Fruit fly (Drosophila melanogaster) whole organism, embryonic: ENCODE results near the gene CG15395.

Source experiments
- Bdp1 ChIP-seq: fragments of 200-800 bp; sonication (Bioruptor generic); optimal IDR thresholded peaks from 3 replicates; lab custom pipeline; 2016; ENCODE audit warnings: missing biosample characterization, missing genetic modification characterization
- CG10267 ChIP-seq: fragments of 200-800 bp; sonication (Bioruptor generic); optimal IDR thresholded peaks from 2 replicates; lab custom pipeline; 2018; ENCODE audit warnings: missing biosample characterization, mild to moderate bottlenecking, missing genetic modification characterization, moderate library complexity
- CG13287 ChIP-seq: fragments of 200-800 bp; sonication (Bioruptor generic); IDR thresholded peaks from 2 replicates; pipeline ENCODE4 v1.3.6; 2022; ENCODE audit warnings: missing biosample characterization, missing genetic modification characterization; ENCODE audit not compliant: partially characterized antibody
- CG15011 ChIP-seq: fragments of 200-800 bp; sonication (Bioruptor generic); optimal IDR thresholded peaks from 3 replicates; lab custom pipeline; 2018; ENCODE audit warnings: missing biosample characterization, mild to moderate bottlenecking, missing genetic modification characterization
- CG1529 ChIP-seq: fragments of 200-800 bp; sonication (Bioruptor generic); optimal IDR thresholded peaks from 3 replicates; lab custom pipeline; 2018; ENCODE audit warnings: missing biosample characterization, missing genetic modification characterization
- CG15479 ChIP-seq: fragments of 200-800 bp; sonication (Bioruptor generic); optimal IDR thresholded peaks from 3 replicates; lab custom pipeline; 2019; ENCODE audit warnings: missing biosample characterization, mild to moderate bottlenecking, missing genetic modification characterization, moderate library complexity
- CG17328 ChIP-seq: fragments of 200-800 bp; sonication (Bioruptor generic); IDR thresholded peaks from 2 replicates; pipeline ENCODE4 v1.3.6; 2022; ENCODE audit warnings: missing biosample characterization, missing genetic modification characterization
- CG42726 ChIP-seq: fragments of 200-800 bp; sonication (Bioruptor generic); IDR thresholded peaks from 2 replicates; pipeline ENCODE4 v1.3.6; 2022; ENCODE audit warnings: missing biosample characterization, missing genetic modification characterization; ENCODE audit not compliant: partially characterized antibody
- CG5245 ChIP-seq: fragments of 200-800 bp; sonication (Bioruptor generic); optimal IDR thresholded peaks from 3 replicates; lab custom pipeline; 2016; ENCODE audit warnings: missing biosample characterization, missing genetic modification characterization
- CG7987 ChIP-seq: fragments of 200-800 bp; sonication (Bioruptor generic); optimal IDR thresholded peaks from 2 replicates; lab custom pipeline; 2018; ENCODE audit warnings: missing biosample characterization, mild to moderate bottlenecking, missing genetic modification characterization, moderate library complexity
- Deaf1 ChIP-seq: fragments of 200-800 bp; optimal IDR thresholded peaks from 3 replicates; lab custom pipeline; 2019; ENCODE audit warnings: missing biosample characterization, mild to moderate bottlenecking, missing genetic modification characterization, moderate library complexity
- Dip2 ChIP-seq: fragments of 200-800 bp; sonication (Bioruptor generic); IDR thresholded peaks from 2 replicates; pipeline ENCODE4 v1.3.6; 2022; ENCODE audit warnings: missing biosample characterization, missing genetic modification characterization
- Fer3 ChIP-seq: fragments of 200-800 bp; sonication (Bioruptor generic); optimal IDR thresholded peaks from 2 replicates; lab custom pipeline; 2018; ENCODE audit warnings: missing biosample characterization, mild to moderate bottlenecking, missing genetic modification characterization, moderate library complexity
- Gsc ChIP-seq: fragments of 200-800 bp; sonication (Bioruptor generic); IDR thresholded peaks from 2 replicates; pipeline ENCODE4 v1.3.6; 2022; ENCODE audit warnings: missing biosample characterization, missing genetic modification characterization
- H15 ChIP-seq: fragments of 200-800 bp; sonication (Bioruptor generic); IDR thresholded peaks from 3 replicates; pipeline ENCODE4 v1.3.6; 2022; ENCODE audit warnings: missing biosample characterization, missing genetic modification characterization
- NFAT ChIP-seq: fragments of 200-800 bp; sonication (Bioruptor generic); IDR thresholded peaks from 2 replicates; pipeline ENCODE4 v1.3.6; 2022; ENCODE audit warnings: missing biosample characterization, missing genetic modification characterization
- Nf-YA ChIP-seq: fragments of 200-800 bp; sonication (Bioruptor generic); IDR thresholded peaks from 2 replicates; pipeline ENCODE4 v1.3.6; 2022; ENCODE audit warnings: missing biosample characterization, missing genetic modification characterization
- Nf-YC ChIP-seq: fragments of 200-800 bp; optimal IDR thresholded peaks from 3 replicates; lab custom pipeline; 2019; ENCODE audit warnings: missing biosample characterization, mild to moderate bottlenecking, missing genetic modification characterization, moderate library complexity
- Oaz ChIP-seq: fragments of 200-800 bp; sonication (Bioruptor generic); IDR thresholded peaks from 2 replicates; pipeline ENCODE4 v1.3.6; 2022; ENCODE audit warnings: missing biosample characterization, missing genetic modification characterization
- Ptx1 ChIP-seq: fragments of 200-800 bp; sonication (Bioruptor generic); IDR thresholded peaks from 2 replicates; pipeline ENCODE4 v1.3.6; 2022; ENCODE audit warnings: missing biosample characterization, missing genetic modification characterization
- Sry-δ ChIP-seq: fragments of 200-800 bp; sonication (Bioruptor generic); optimal IDR thresholded peaks from 2 replicates; lab custom pipeline; 2016; ENCODE audit warnings: missing biosample characterization, missing genetic modification characterization
- Usf ChIP-seq: fragments of 200-800 bp; sonication (Bioruptor generic); optimal IDR thresholded peaks from 2 replicates; lab custom pipeline; 2017; ENCODE audit warnings: missing genotype, missing biosample characterization, missing genetic modification characterization
- Xrp1 ChIP-seq: fragments of 200-800 bp; sonication (Bioruptor generic); IDR thresholded peaks from 2 replicates; pipeline ENCODE4 v1.3.6; 2022; ENCODE audit warnings: missing biosample characterization, missing genetic modification characterization
- al ChIP-seq: fragments of 200-800 bp; sonication (Bioruptor generic); IDR thresholded peaks from 2 replicates; pipeline ENCODE4 v1.3.6; 2022; ENCODE audit warnings: missing biosample characterization, missing genetic modification characterization
- bab2 ChIP-seq: fragments of 200-800 bp; sonication (Bioruptor generic); optimal IDR thresholded peaks from 2 replicates; lab custom pipeline; 2016; ENCODE audit warnings: missing biosample characterization, missing genetic modification characterization
- bbx ChIP-seq: fragments of 200-800 bp; sonication (Bioruptor generic); IDR thresholded peaks from 2 replicates; pipeline ENCODE4 v1.3.6; 2022; ENCODE audit warnings: missing biosample characterization, missing genetic modification characterization; ENCODE audit not compliant: partially characterized antibody
- br ChIP-seq: fragments of >200 bp; optimal IDR thresholded peaks from 2 replicates; lab custom pipeline; 2017
- dmrt11E ChIP-seq: fragments of 200-800 bp; sonication (Bioruptor generic); optimal IDR thresholded peaks from 3 replicates; lab custom pipeline; 2018; ENCODE audit warnings: missing biosample characterization, mild to moderate bottlenecking, missing genetic modification characterization, moderate library complexity
- fd102C ChIP-seq: fragments of 200-800 bp; sonication (Bioruptor generic); optimal IDR thresholded peaks from 2 replicates; lab custom pipeline; 2018; ENCODE audit warnings: missing biosample characterization, mild to moderate bottlenecking, missing genetic modification characterization, moderate library complexity
- gro ChIP-seq: fragments of 200-800 bp; sonication (Bioruptor generic); optimal IDR thresholded peaks from 2 replicates; lab custom pipeline; 2016; ENCODE audit warnings: missing biosample characterization, missing genetic modification characterization
- insv ChIP-seq, 2 experiments: fragments of 200-800 bp; sonication (Bioruptor generic); optimal IDR thresholded peaks; 3 replicates each; lab custom pipeline; 2016 to 2018; ENCODE audit warnings: missing biosample characterization in 2 of 2, missing genetic modification characterization in 2 of 2
- kay ChIP-seq: fragments of 200-800 bp; sonication (Bioruptor generic); optimal IDR thresholded peaks from 2 replicates; lab custom pipeline; 2016; ENCODE audit warnings: missing biosample characterization, missing genetic modification characterization
- mirr ChIP-seq: fragments of 200-800 bp; sonication (Bioruptor generic); optimal IDR thresholded peaks from 3 replicates; lab custom pipeline; 2018; ENCODE audit warnings: missing biosample characterization, mild to moderate bottlenecking, missing genetic modification characterization
- nerfin-1 ChIP-seq: fragments of 200-800 bp; sonication (Bioruptor generic); optimal IDR thresholded peaks from 3 replicates; lab custom pipeline; 2019; ENCODE audit warnings: missing biosample characterization, mild to moderate bottlenecking, missing genetic modification characterization, moderate library complexity
- pros ChIP-seq: fragments of 200-800 bp; sonication (Bioruptor generic); optimal IDR thresholded peaks from 3 replicates; lab custom pipeline; 2019; ENCODE audit warnings: missing biosample characterization, mild to moderate bottlenecking, missing genetic modification characterization, moderate library complexity
- ro ChIP-seq: fragments of 200-800 bp; sonication (Bioruptor generic); IDR thresholded peaks from 2 replicates; pipeline ENCODE4 v1.3.6; 2022; ENCODE audit warnings: missing biosample characterization, missing genetic modification characterization
- row ChIP-seq: fragments of 200-800 bp; sonication (Bioruptor generic); IDR thresholded peaks from 3 replicates; pipeline ENCODE4 v1.3.6; 2022; ENCODE audit warnings: missing biosample characterization, missing genetic modification characterization
- sd ChIP-seq: fragments of 200-800 bp; sonication (Bioruptor generic); optimal IDR thresholded peaks from 3 replicates; lab custom pipeline; 2018; ENCODE audit warnings: missing biosample characterization, mild to moderate bottlenecking, missing genetic modification characterization, moderate library complexity
- sens ChIP-seq: fragments of 200-800 bp; sonication (Bioruptor generic); peaks from one replicate; lab custom pipeline; 2016; ENCODE audit warnings: missing biosample characterization, missing genetic modification characterization
- tll ChIP-seq, 2 experiments: fragments of 200-800 bp in 1 of 2; fragments of >200 bp in 1 of 2; sonication (Bioruptor generic) in 1 of 2; optimal IDR thresholded peaks; 2 replicates each; lab custom pipeline; 2017 to 2019; ENCODE audit warnings: missing biosample characterization in 2 of 2, missing genetic modification characterization in 2 of 2, mild to moderate bottlenecking in 1 of 2, moderate library complexity in 1 of 2
- ttk ChIP-seq: fragments of 200-800 bp; sonication (Bioruptor generic); IDR thresholded peaks from 2 replicates; pipeline ENCODE4 v2.1.2; 2022; ENCODE audit warnings: missing biosample characterization, missing genetic modification characterization
- z ChIP-seq: fragments of 200-800 bp; sonication (Bioruptor generic); IDR thresholded peaks from 3 replicates; pipeline ENCODE4 v1.3.6; 2022; ENCODE audit warnings: missing biosample characterization, missing genetic modification characterization
- zen ChIP-seq: fragments of 200-800 bp; sonication (Bioruptor generic); optimal IDR thresholded peaks from 3 replicates; lab custom pipeline; 2018; ENCODE audit warnings: missing biosample characterization, mild to moderate bottlenecking, missing genetic modification characterization, moderate library complexity
- zen2 ChIP-seq: fragments of 200-800 bp; sonication (Bioruptor generic); IDR thresholded peaks from 3 replicates; pipeline ENCODE4 v1.3.6; 2022; ENCODE audit warnings: missing biosample characterization, missing genetic modification characterization; ENCODE audit not compliant: partially characterized antibody
- zf30C ChIP-seq: fragments of 200-800 bp; sonication (Bioruptor generic); optimal IDR thresholded peaks from 3 replicates; lab custom pipeline; 2018; ENCODE audit warnings: missing biosample characterization, mild to moderate bottlenecking, missing genetic modification characterization

Gene CG15395

DNA sequence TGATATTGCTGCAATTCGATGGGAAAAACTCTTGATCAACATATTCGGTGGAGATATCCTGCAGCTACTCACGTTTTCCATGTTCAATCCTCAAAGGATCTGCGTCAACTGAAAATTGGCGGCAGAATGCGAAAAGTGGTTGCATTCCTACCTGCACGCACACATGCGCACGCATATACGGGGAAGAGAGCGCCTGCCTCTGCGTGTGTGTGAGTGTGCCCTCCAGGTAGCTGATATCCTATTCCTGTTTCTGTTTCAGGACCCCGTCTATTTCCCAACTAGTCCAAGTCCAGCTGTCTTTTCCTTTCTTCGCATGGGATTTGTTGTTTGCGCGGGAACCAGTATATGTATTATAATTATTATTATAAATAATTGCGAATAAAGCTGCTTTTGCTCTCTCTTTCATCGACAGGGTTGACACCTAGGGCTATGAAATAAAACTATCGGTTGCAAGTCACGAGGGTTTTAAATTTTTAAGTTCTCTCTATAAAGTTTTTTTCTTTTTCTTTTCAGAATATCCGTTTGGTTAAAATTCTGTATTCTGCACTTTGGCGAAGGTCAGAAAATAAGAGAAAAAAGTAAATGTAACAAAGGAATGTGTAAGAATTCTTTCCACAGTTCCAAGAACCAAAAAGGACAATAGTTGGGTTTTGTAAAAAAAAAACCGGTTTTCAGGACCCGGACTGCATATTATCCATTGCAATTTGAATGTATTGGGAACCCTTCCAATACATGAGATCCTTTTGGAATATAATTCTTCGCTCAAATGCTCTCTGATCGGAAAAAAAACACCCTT, 33.0 kb upstream of the CG15395 start, which contains the start of gene insv (continued):
- TF ChIP-seq CG13287 = peak; percentile 75
- TF ChIP-seq pros (GFP tag; lab: Kevin White, UChicago) = no peak
- no peak for TF ChIP-seq Nf-YC
- peak; percentile 16 for TF ChIP-seq dmrt11E (tag; lab: Kevin White, UChicago)
- TF ChIP-seq Ptx1 (GFP tag; lab: Robert Waterston, UW) = peak; percentile 37; the same call in 1 of the 2 replicates
- TF ChIP-seq row (GFP tag; lab: Robert Waterston, UW) = peak; percentile 68
- TF ChIP-seq, all 482 proteins: peak for 54

DNA sequence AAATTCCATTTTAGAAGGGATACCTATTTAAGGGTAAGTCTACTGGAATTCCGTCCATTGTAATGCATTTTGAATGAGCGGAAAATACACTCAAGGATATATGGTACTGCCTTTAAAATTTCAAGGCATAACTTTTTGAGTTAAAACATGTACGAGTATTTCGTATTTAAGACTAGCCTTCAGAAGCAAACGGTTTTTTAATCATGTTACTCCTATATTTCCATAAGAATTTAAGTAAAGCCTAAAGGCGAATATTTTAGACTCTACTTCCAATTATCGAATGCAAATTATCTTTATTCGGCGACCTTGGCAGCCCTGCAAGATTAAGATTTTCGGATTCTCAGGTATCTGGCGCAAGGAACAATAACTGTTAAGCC, 32.4 kb upstream of the CG15395 start, which contains the start of gene Elba2:
Gene Elba2 (plus strand): TSS at position 327 of the 377 bp plus-strand sequence.
- TF ChIP-seq sens (GFP tag; lab: Kevin White, UChicago) = peak; percentile 11
- TF ChIP-seq pros (GFP tag; lab: Kevin White, UChicago) = peak; percentile 56
- peak; percentile 63 for TF ChIP-seq zen (tag; lab: Kevin White, UChicago)
- TF ChIP-seq CG15479 (GFP tag; lab: Kevin White, UChicago) = peak; percentile 44
- TF ChIP-seq mirr (GFP tag; lab: Kevin White, UChicago) = no peak
- TF ChIP-seq insv (GFP tag; optimal IDR thresholded peaks at IDR 0.05; lab: Kevin White, UChicago) = peak in 1 of 2 experiments; percentile 57
- peak; percentile 95 for TF ChIP-seq nerfin-1
- peak; percentile 13 for TF ChIP-seq sd (tag; lab: Kevin White, UChicago)
- TF ChIP-seq Sry-δ (GFP tag; lab: Kevin White, UChicago) = no peak
- peak in 1 of 2 experiments; percentile 36 for TF ChIP-seq tll (GFP tag; optimal IDR thresholded peaks at IDR 0.05; lab: Kevin White, UChicago)
- no peak for TF ChIP-seq Fer3
- TF ChIP-seq z (GFP tag; lab: Robert Waterston, UW) = peak; percentile 68; the same call in 1 of the 3 replicates
- TF ChIP-seq NFAT (GFP tag; lab: Robert Waterston, UW) = no peak
- TF ChIP-seq zf30C = peak; percentile 57

DNA sequence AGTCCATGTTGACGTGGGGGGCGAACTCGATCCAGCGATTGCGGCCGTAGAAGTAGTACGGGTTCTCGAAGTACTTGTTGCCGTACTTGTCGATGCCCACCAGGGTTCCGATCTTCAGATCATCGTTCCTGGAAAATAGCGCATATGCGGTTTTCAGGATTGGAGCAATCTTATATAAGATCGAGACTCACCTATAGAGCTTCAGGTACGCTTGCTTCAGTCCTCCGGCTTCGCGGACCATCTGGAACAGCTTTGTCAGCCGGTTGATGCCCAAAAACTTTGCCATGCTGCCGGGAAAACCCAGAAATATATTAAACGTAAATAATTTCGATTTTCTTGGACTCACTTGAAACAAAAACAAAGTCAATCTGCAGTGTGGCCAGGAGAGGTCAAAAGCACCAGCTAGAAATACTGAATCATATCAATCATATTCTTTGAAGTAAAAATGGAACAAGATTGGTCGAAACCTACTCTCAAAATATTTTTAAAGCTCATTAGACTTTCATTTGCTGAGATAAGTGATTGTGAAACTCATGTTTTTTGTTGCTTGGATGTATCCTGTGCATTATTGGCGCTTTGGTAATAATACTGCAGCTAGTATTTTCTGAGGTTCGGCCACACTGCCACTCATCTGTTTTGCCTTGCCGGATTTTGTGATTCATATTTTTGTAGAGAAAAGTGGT, 30.0 kb upstream of the CG15395 start, which contains the start of the genes ND-B17.2 and Arpc5:
Gene ND-B17.2 (minus strand): TSS at position 504 of the 683 bp plus-strand sequence.
Gene Arpc5 (plus strand): TSS at position 624 of the 683 bp plus-strand sequence.
- TF ChIP-seq H15 (GFP tag; lab: Robert Waterston, UW) (no peak), Gsc (GFP tag; lab: Robert Waterston, UW) (no peak), CG42726 (no peak), CG13287 (peak; percentile 47; the same call in 1 of the 2 replicates), Deaf1 (tag; lab: Kevin White, UChicago) (no peak), Nf-YA (GFP tag; lab: Robert Waterston, UW) (no peak), zen2 (no peak), bab2 (GFP tag; lab: Kevin White, UChicago) (peak; percentile 17), CG17328 (GFP tag; lab: Robert Waterston, UW) (no peak), CG1529 (GFP tag; lab: Kevin White, UChicago) (no peak), Oaz (GFP tag; lab: Robert Waterston, UW) (no peak), CG15011 (GFP tag; lab: Kevin White, UChicago) (no peak), bbx (GFP tag; lab: Robert Waterston, UW) (no peak), Bdp1 (GFP tag; lab: Kevin White, UChicago) (no peak), CG7987 (GFP tag; lab: Kevin White, UChicago) (no peak), Dip2 (no peak), kay (GFP tag; lab: Kevin White, UChicago) (peak; percentile 73), CG10267 (tag; lab: Kevin White, UChicago) (peak; percentile 60), CG5245 (GFP tag; lab: Kevin White, UChicago) (no peak), br (lab: Kevin White, UChicago) (no peak), al (GFP tag; lab: Robert Waterston, UW) (no peak), fd102C (GFP tag; lab: Kevin White, UChicago) (no peak), Nf-YC (no peak), ro (no peak), gro (GFP tag; lab: Kevin White, UChicago) (no peak), Usf (GFP tag; lab: Kevin White, UChicago) (no peak), ttk (no peak), Xrp1 (GFP tag; lab: Robert Waterston, UW) (no peak)
